Worm (Caenorhabditis elegans): ENCODE results near the gene cyp-31A3.
A peak's percentile ranks its signal among the peaks of the same experiment; 100 is the strongest.

cyp-31A3 gene

DNA sequence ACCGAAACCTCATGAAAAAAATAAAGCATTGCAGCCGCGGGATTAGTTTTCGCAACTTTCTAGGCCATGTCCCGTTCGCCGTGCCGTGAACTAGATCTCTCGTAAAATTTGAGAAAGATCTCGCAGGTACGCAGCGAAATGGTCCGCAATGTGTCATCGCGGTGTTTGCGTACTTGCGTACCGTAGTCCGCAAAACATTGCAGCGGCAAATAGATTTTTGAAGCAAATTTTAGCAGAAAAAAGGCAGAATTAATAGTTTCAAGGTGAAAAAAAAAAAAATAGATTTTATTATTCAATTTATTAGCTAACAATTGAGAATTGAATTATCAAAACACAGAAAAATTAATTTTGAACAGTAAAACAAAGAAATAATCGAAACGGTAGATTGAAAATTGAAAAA, 32.9 kb upstream of the cyp-31A3 start (continued):
- TF ChIP-seq ceh-58 (GFP tag; IDR thresholded peaks at IDR 0.05) (0 out of 2 replicates have a peak, but pooled peaks have one; percentile 57), nfyb-1 (GFP tag; IDR thresholded peaks at IDR 0.05) (peak; percentile 99), ccch-3 (GFP tag; optimal IDR thresholded peaks at IDR 0.05) (peak; percentile 52), ztf-18 (tag; optimal IDR thresholded peaks at IDR 0.05) (peak; percentile 88), D2030.7 (GFP tag; IDR thresholded peaks at IDR 0.05) (peak; percentile 98), ceh-100 (GFP tag; IDR thresholded peaks at IDR 0.05) (peak; percentile 96), ekl-4 (GFP tag; IDR thresholded peaks at IDR 0.05) (peak; percentile 98), ztf-28 (GFP tag; IDR thresholded peaks at IDR 0.05) (peak; percentile 100), lsl-1 (GFP tag; optimal IDR thresholded peaks at IDR 0.05) (peak; percentile 89), ceh-91 (GFP tag; IDR thresholded peaks at IDR 0.05) (peak; percentile 100), K12H6.12 (tag; optimal IDR thresholded peaks at IDR 0.05) (peak; percentile 94), F39B2.1 (GFP tag; IDR thresholded peaks at IDR 0.05) (peak; percentile 83; the same call in 1 of the 2 replicates), ztf-25 (GFP tag; IDR thresholded peaks at IDR 0.05) (peak; percentile 99), gei-17 (GFP tag; optimal IDR thresholded peaks at IDR 0.05) (peak; percentile 72), ZK185.1 (tag; optimal IDR thresholded peaks at IDR 0.05; ENCODE audit: poor library complexity, severe bottlenecking) (peak; percentile 73), repo-1 (tag; optimal IDR thresholded peaks at IDR 0.05) (peak; percentile 77), nhr-80 (tag; optimal IDR thresholded peaks at IDR 0.05) (peak; percentile 81), C06A6.2 (GFP tag; conservative IDR thresholded peaks at IDR 0.05) (peak; percentile 99), tlf-1 (GFP tag; optimal IDR thresholded peaks at IDR 0.05) (peak; percentile 98), ceh-27 (GFP tag; optimal IDR thresholded peaks at IDR 0.05) (peak; percentile 89), ztf-22 (GFP tag; optimal IDR thresholded peaks at IDR 0.05) (peak; percentile 66), Y53F4B.3 (GFP tag; IDR thresholded peaks at IDR 0.05) (peak; percentile 91), pbrm-1 (GFP tag; IDR thresholded peaks at IDR 0.05) (peak; percentile 99), sea-2 (GFP tag; IDR thresholded peaks at IDR 0.05) (peak; percentile 100), rcor-1 (GFP tag; IDR thresholded peaks at IDR 0.05) (peak; percentile 98), aptf-2 (GFP tag; conservative IDR thresholded peaks at IDR 0.05) (peak; percentile 98), F57A8.1 (GFP tag; optimal IDR thresholded peaks at IDR 0.05) (peak; percentile 54), let-607 (tag; optimal IDR thresholded peaks at IDR 0.05) (peak; percentile 81 to 96), atf-7 (tag; optimal IDR thresholded peaks at IDR 0.05) (peak; percentile 88), F37B4.10 (GFP tag; IDR thresholded peaks at IDR 0.05) (peak; percentile 100), mcd-1 (GFP tag; IDR thresholded peaks at IDR 0.05) (peak; percentile 100), egl-44 (GFP tag; IDR thresholded peaks at IDR 0.05) (peak; percentile 99), rec-8 (tag; optimal IDR thresholded peaks at IDR 0.05) (peak; percentile 5 to 6), lin-26 (GFP tag; IDR thresholded peaks at IDR 0.05) (peak; percentile 97), B0035.1 (tag; optimal IDR thresholded peaks at IDR 0.05) (peak; percentile 83), Y67H2A.10 (GFP tag; conservative IDR thresholded peaks at IDR 0.05) (peak; percentile 98), dox-1 (GFP tag; IDR thresholded peaks at IDR 0.05) (peak; percentile 100), C17E4.6 (GFP tag; IDR thresholded peaks at IDR 0.05) (peak; percentile 99), nhr-90 (tag; optimal IDR thresholded peaks at IDR 0.05) (peak; percentile 76)

DNA sequence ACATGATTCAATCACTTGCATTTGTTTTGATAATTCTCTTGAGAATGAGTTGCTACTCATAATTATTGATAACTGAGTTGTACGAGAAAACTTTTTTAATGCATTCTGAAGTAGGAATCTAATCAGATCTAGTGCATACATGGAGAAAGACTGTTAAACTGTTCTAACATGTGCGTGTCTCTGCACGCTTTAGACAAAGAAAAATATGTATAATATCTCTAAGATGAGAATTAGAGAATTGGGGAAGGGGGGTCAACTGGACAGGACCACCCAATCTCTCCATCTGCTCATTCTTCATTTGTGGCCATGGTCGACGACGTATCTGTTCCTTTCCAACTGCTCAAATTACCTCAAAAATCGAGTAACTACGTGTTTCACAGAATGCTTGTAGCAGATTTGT, 23.6 kb upstream of the cyp-31A3 start, which contains the start of gene fbxb-78:
Gene fbxb-78, plus strand, starts transcription at position 301 of the 400 bp plus-strand sequence.
- TF ChIP-seq F52B5.7 (tag; optimal IDR thresholded peaks at IDR 0.05): no peak
- no peak for TF ChIP-seq aptf-3 (GFP tag; IDR thresholded peaks at IDR 0.05)
- no peak for TF ChIP-seq nhr-80 (tag; optimal IDR thresholded peaks at IDR 0.05)

Data from whole organism, young adult.